Fruit fly (Drosophila melanogaster): Measurements from ENCODE around the gene ATPsynCF6.

ATPsynCF6 gene

dm6 chr3R:23358565-23359138, 2.8 kb upstream of the ATPsynCF6 start, which contains the start of gene RpS3 (continued):
- TF ChIP-seq phol (tag; optimal IDR thresholded peaks at IDR 0.05) (peak; percentile 70), zen2 (GFP tag; IDR thresholded peaks at IDR 0.05; ENCODE audit: partially characterized antibody) (no peak), CG7987 (GFP tag; optimal IDR thresholded peaks at IDR 0.05) (peak; percentile 2), CG4707 (GFP tag; optimal IDR thresholded peaks at IDR 0.05) (no peak), pita (GFP tag; optimal IDR thresholded peaks at IDR 0.05) (peak; percentile 80), tna (GFP tag; IDR thresholded peaks at IDR 0.05; ENCODE audit: partially characterized antibody) (0 out of 2 replicates have a peak, but pooled peaks have one; percentile 17), bcd (GFP tag; optimal IDR thresholded peaks at IDR 0.05) (peak; percentile 9), Med (GFP tag) (peak; percentile 57), CG3407 (GFP tag; optimal IDR thresholded peaks at IDR 0.05) (peak; percentile 3), MBD-R2 (GFP tag; IDR thresholded peaks at IDR 0.05) (peak; percentile 30; the same call in 1 of the 2 replicates), dm (GFP tag; optimal IDR thresholded peaks at IDR 0.05) (peak; percentile 99), crp (GFP tag; optimal IDR thresholded peaks at IDR 0.05) (no peak), CG12236 (GFP tag; optimal IDR thresholded peaks at IDR 0.05) (no peak), CG3281 (GFP tag; optimal IDR thresholded peaks at IDR 0.05) (peak; percentile 64), CG13287 (GFP tag; IDR thresholded peaks at IDR 0.05; ENCODE audit: partially characterized antibody) (peak; percentile 53), zen (tag; optimal IDR thresholded peaks at IDR 0.05) (peak; percentile 29), nom (GFP tag; optimal IDR thresholded peaks at IDR 0.05) (peak; percentile 68), Ada2b (GFP tag; IDR thresholded peaks at IDR 0.05) (no peak), CG11695 (GFP tag; IDR thresholded peaks at IDR 0.05) (peak; percentile 45; the same call in 2 of the 3 replicates), gem (tag; optimal IDR thresholded peaks at IDR 0.05) (peak; percentile 36), HHEX (GFP tag; optimal IDR thresholded peaks at IDR 0.05) (peak; percentile 26), bbx (GFP tag; IDR thresholded peaks at IDR 0.05; ENCODE audit: partially characterized antibody) (peak; percentile 53; the same call in 1 of the 2 replicates), sd (tag; optimal IDR thresholded peaks at IDR 0.05) (peak; percentile 31), salm (tag; optimal IDR thresholded peaks at IDR 0.05) (peak; percentile 14), Nf-YB (GFP tag; optimal IDR thresholded peaks at IDR 0.05) (peak; percentile 13), dysf (GFP tag; IDR thresholded peaks at IDR 0.05) (0 out of 3 replicates have a peak, but pooled peaks have one; percentile 31), CG2116 (GFP tag; optimal IDR thresholded peaks at IDR 0.05) (peak; percentile 59), CG17385 (GFP tag; optimal IDR thresholded peaks at IDR 0.05) (peak; percentile 48), lola (GFP tag; optimal IDR thresholded peaks at IDR 0.05) (peak in 1 of 3 experiments; percentile 24), GATAe (GFP tag; conservative IDR thresholded peaks at IDR 0.05) (no peak), CG1792 (GFP tag; optimal IDR thresholded peaks at IDR 0.05) (no peak), lab (GFP tag; optimal IDR thresholded peaks at IDR 0.05) (peak; percentile 54), CG14710 (tag; optimal IDR thresholded peaks at IDR 0.05) (peak; percentile 99), CG8359 (GFP tag; optimal IDR thresholded peaks at IDR 0.05; ENCODE audit: borderline replicate concordance) (peak; percentile 15), Hr51 (GFP tag; optimal IDR thresholded peaks at IDR 0.05) (peak in 1 of 2 experiments; percentile 19), Doc2 (GFP tag; IDR thresholded peaks at IDR 0.05) (no peak), CG11085 (GFP tag; IDR thresholded peaks at IDR 0.05) (no peak), CG18262 (tag; optimal IDR thresholded peaks at IDR 0.05) (peak; percentile 16), amos (GFP tag; IDR thresholded peaks at IDR 0.05; ENCODE audit: partially characterized antibody) (0 out of 2 replicates have a peak, but pooled peaks have one; percentile 23), CG8388 (GFP tag; optimal IDR thresholded peaks at IDR 0.05) (peak; percentile 14), fu2 (GFP tag; optimal IDR thresholded peaks at IDR 0.05) (peak; percentile 23), CG4282 (GFP tag; optimal IDR thresholded peaks at IDR 0.05) (no peak), gfzf (GFP tag; optimal IDR thresholded peaks at IDR 0.05) (peak; percentile 71), exex (tag; optimal IDR thresholded peaks at IDR 0.05) (peak; percentile 9), CG9932 (GFP tag; IDR thresholded peaks at IDR 0.05) (no peak), Ets97D (GFP tag; optimal IDR thresholded peaks at IDR 0.05) (peak; percentile 78), ewg (GFP tag; optimal IDR thresholded peaks at IDR 0.05) (peak; percentile 78)

All from whole organism, embryonic.